Worm (Caenorhabditis elegans) whole organism, L2 larva: Measurements from ENCODE around the gene B0496.11.

Experiments used
- R02D3.7 ChIP-seq: fragments of 150-350 bp; optimal IDR thresholded peaks from 2 replicates; lab custom pipeline; 2014; ENCODE audit warnings: missing biosample characterization, missing genetic modification characterization
- aly-2 ChIP-seq: fragments of 150-350 bp; optimal IDR thresholded peaks from 2 replicates; lab custom pipeline; 2014; ENCODE audit warnings: missing biosample characterization, missing genetic modification characterization
- ama-1 ChIP-seq: fragments of 150-350 bp; optimal IDR thresholded peaks from 2 replicates; lab custom pipeline; 2018; ENCODE audit warnings: inconsistent platforms
- blmp-1 ChIP-seq: sonication (generic microtip); optimal IDR thresholded peaks from 2 replicates; lab custom pipeline; 2017; ENCODE audit warnings: missing genetic modification characterization, mild to moderate bottlenecking, missing compliant biosample characterization, antibody characterized with exemption, moderate library complexity; ENCODE audit not compliant: insufficient read depth
- elt-1 ChIP-seq: fragments of 150-350 bp; optimal IDR thresholded peaks from 2 replicates; lab custom pipeline; 2014; ENCODE audit warnings: missing biosample characterization, missing genetic modification characterization
- mab-5 ChIP-seq: fragments of 150-350 bp; optimal IDR thresholded peaks from 2 replicates; lab custom pipeline; 2014; ENCODE audit warnings: missing biosample characterization, missing genetic modification characterization
- nhr-10 ChIP-seq: sonication (generic microtip); optimal IDR thresholded peaks from 2 replicates; lab custom pipeline; 2017; ENCODE audit warnings: missing biosample characterization, missing genetic modification characterization
- nhr-129 ChIP-seq: fragments of 150-350 bp; optimal IDR thresholded peaks from 2 replicates; lab custom pipeline; 2014; ENCODE audit warnings: missing biosample characterization, missing genetic modification characterization
- skn-1 ChIP-seq: sonication (generic microtip); optimal IDR thresholded peaks from 2 replicates; lab custom pipeline; 2017; ENCODE audit warnings: missing biosample characterization, missing genetic modification characterization
- unc-55 ChIP-seq: fragments of 150-350 bp; sonication (generic microtip); optimal IDR thresholded peaks from 3 replicates; lab custom pipeline; 2014; ENCODE audit warnings: missing biosample characterization, missing genetic modification reagents, missing genetic modification characterization
- unc-62 ChIP-seq: fragments of 150-350 bp; optimal IDR thresholded peaks from 2 replicates; lab custom pipeline; 2014; ENCODE audit warnings: missing biosample characterization, missing genetic modification reagents, missing genetic modification characterization
- zag-1 ChIP-seq: fragments of 150-350 bp; optimal IDR thresholded peaks from 2 replicates; lab custom pipeline; 2014; ENCODE audit warnings: missing biosample characterization, missing genetic modification characterization

DNA sequence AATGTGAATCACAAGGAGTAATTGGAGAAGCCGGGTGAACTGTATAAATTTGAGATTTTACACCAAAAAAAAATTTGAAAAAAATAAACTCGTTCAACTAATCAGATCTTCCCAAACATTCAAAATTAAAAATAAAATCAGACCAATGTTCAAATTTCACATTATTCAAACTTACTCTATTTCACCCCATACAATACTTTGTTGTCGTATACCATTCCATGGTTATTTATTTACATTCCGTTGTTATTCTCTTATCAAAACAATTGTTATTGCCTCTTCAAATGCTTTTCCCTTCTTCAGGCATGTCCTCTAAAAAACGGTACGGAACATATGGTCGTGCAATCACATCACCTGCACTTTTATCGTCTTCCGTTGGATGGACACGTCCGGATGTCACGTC is 9.6 kb downstream of the B0496.11 start, which contains the start of gene unc-82:
- TF ChIP-seq skn-1 (tag; lab: Kevin White, UChicago) = no peak
- no peak for TF ChIP-seq mab-5 (tag; lab: Kevin White, UChicago)
- no peak for TF ChIP-seq blmp-1 (tag; lab: Kevin White, UChicago)
- no peak for TF ChIP-seq aly-2 (tag; lab: Kevin White, UChicago)
- no peak for TF ChIP-seq ama-1
- TF ChIP-seq zag-1 = no peak
- TF ChIP-seq unc-62 (GFP tag; lab: Kevin White, UChicago) = no peak
- no peak for TF ChIP-seq nhr-129 (tag; lab: Kevin White, UChicago)
- TF ChIP-seq unc-55 = no peak
- TF ChIP-seq elt-1 = no peak
- no peak for TF ChIP-seq nhr-10
- no peak for TF ChIP-seq R02D3.7 (tag; lab: Kevin White, UChicago)
